Worm (Caenorhabditis elegans): Measurements from ENCODE around the gene glrx-5.
A peak's percentile ranks its signal among the peaks of the same experiment; 100 is the strongest.

glrx-5 gene

DNA sequence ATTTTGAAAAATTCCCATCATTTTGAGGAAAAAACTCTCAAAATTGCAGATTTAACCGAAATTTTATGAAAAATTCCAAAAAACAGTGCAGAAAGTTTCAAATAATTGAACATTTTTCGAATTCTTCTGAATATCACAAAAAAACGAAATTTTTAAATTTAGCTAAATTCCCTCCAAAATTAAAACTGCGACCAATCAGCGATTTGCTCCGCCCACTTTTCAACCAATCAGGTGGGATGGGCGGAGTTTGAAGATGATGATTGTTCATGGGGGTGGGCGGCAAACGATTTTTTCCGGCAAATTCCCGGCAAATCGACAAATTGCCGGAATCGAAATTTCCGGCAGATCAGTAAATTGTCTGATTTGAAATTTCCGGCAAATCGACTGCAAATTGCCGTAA is 39.4 kb downstream of the glrx-5 start:
- TF ChIP-seq ceh-9 (tag; optimal IDR thresholded peaks at IDR 0.05) = no peak
- no peak for TF ChIP-seq jun-1 (tag; optimal IDR thresholded peaks at IDR 0.05)
- no peak for TF ChIP-seq elt-2 (tag; optimal IDR thresholded peaks at IDR 0.05)
- peak; percentile 76 for TF ChIP-seq nfya-1 (tag; optimal IDR thresholded peaks at IDR 0.05; ENCODE audit: insufficient read depth)
- no peak for TF ChIP-seq nhr-76 (tag; optimal IDR thresholded peaks at IDR 0.05)

DNA sequence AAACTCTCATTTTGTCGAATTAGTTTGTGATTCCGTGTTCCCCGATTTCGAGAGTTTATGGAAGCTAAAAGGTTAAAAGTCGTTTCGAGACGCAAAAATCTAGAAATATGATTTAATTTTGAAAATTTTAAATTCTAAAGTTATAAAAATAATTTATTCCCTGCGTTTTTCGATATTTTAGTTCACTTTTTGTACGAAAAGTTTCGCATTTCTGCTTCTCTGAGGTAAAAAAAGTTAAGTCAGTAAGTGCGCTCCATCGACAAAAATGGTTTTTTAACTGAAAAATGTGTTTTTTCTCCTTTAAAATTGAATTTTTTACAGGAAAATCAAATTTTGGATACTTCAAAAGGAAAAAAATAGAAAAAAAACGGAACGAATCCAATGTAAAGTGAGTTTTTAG is 40.2 kb downstream of the glrx-5 start, which contains the start of gene zip-1:
Gene zip-1 (plus strand): TSS at position 301 of the 400 bp plus-strand sequence.
- no peak for TF ChIP-seq nhr-25 (tag; optimal IDR thresholded peaks at IDR 0.05)
- no peak for TF ChIP-seq fkh-2 (tag; optimal IDR thresholded peaks at IDR 0.05)
- no peak for TF ChIP-seq zag-1 (tag; optimal IDR thresholded peaks at IDR 0.05)
- no peak for TF ChIP-seq pha-4 (tag; optimal IDR thresholded peaks at IDR 0.05)
- TF ChIP-seq nhr-43 (tag; optimal IDR thresholded peaks at IDR 0.05; ENCODE audit: poor library complexity, severe bottlenecking) = no peak
- no peak for TF ChIP-seq lin-39 (tag; optimal IDR thresholded peaks at IDR 0.05)
- TF ChIP-seq elt-3 (tag; optimal IDR thresholded peaks at IDR 0.05) = no peak
- TF ChIP-seq ceh-16 (tag; optimal IDR thresholded peaks at IDR 0.05) = no peak
- no peak for TF ChIP-seq nfya-1 (tag; optimal IDR thresholded peaks at IDR 0.05; ENCODE audit: insufficient read depth)
- no peak for TF ChIP-seq ceh-28 (tag; optimal IDR thresholded peaks at IDR 0.05)
- TF ChIP-seq mml-1 (tag; optimal IDR thresholded peaks at IDR 0.05) = no peak
- TF ChIP-seq daf-12 (tag; optimal IDR thresholded peaks at IDR 0.05) = no peak
- TF ChIP-seq nhr-23 (tag; optimal IDR thresholded peaks at IDR 0.05) = no peak
- no peak for TF ChIP-seq egl-5 (tag; optimal IDR thresholded peaks at IDR 0.05)
- no peak for TF ChIP-seq hmg-11 (tag; optimal IDR thresholded peaks at IDR 0.05)
- no peak for TF ChIP-seq ama-1 (optimal IDR thresholded peaks at IDR 0.05)
- no peak for TF ChIP-seq unc-62 (GFP tag; optimal IDR thresholded peaks at IDR 0.05)
- no peak for TF ChIP-seq elt-1 (tag; optimal IDR thresholded peaks at IDR 0.05)

ce11 chrIII:12331300-12331699 is 42.4 kb downstream of the glrx-5 start:
- TF ChIP-seq nfya-1 (tag; optimal IDR thresholded peaks at IDR 0.05; ENCODE audit: insufficient read depth) (peak; percentile 97), unc-39 (tag; optimal IDR thresholded peaks at IDR 0.05) (no peak), nhr-77 (tag; optimal IDR thresholded peaks at IDR 0.05) (no peak), mml-1 (tag; optimal IDR thresholded peaks at IDR 0.05) (no peak), eor-1 (tag; optimal IDR thresholded peaks at IDR 0.05) (no peak)

DNA sequence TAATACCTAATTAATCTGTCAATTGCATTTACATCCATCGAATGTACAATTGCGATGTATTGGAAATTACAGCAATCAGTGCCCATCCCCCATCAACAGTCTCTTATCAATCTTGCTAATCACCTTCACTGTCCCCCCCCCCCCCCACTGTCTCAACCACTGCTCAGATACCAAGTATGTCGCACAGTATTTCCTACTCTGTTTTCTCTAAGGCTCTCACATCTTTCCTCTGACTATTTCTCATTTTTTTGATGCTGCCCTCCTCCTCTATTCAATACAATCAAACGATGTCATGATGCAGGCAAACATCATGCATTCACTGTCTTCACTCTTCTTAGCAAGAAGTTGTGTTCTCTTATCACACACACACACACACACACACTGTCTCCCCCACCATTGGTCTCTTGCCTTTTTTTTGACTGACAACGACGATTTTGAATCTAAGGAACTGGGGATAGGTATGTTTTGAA is 46.1 kb downstream of the glrx-5 start, which contains the start of the genes zip-12 and Y75B8A.63:
Gene zip-12 (plus strand): TSS at position 387 of the 470 bp plus-strand sequence.
Gene Y75B8A.63 (plus strand): TSS at position 420 of the 470 bp plus-strand sequence.
- TF ChIP-seq pha-4 (tag; optimal IDR thresholded peaks at IDR 0.05) = peak; percentile 21
- no peak for TF ChIP-seq lin-15B (tag; optimal IDR thresholded peaks at IDR 0.05)
- TF ChIP-seq pqm-1 (tag; optimal IDR thresholded peaks at IDR 0.05) = peak; percentile 55
- peak in 1 of 3 experiments; percentile 18 for TF ChIP-seq elt-3 (tag; optimal IDR thresholded peaks at IDR 0.05)
- peak; percentile 91 for TF ChIP-seq elt-2 (tag; optimal IDR thresholded peaks at IDR 0.05)
- TF ChIP-seq nfya-1 (tag; optimal IDR thresholded peaks at IDR 0.05; ENCODE audit: insufficient read depth) = peak; percentile 25
- TF ChIP-seq fkh-2 (tag; optimal IDR thresholded peaks at IDR 0.05) = no peak
- peak; percentile 1 for TF ChIP-seq jun-1 (tag; optimal IDR thresholded peaks at IDR 0.05)

ce11 chrIII:12325284-12325683 is 48.4 kb downstream of the glrx-5 start:
- peak; percentile 34 for TF ChIP-seq pha-4 (tag; optimal IDR thresholded peaks at IDR 0.05)
- peak; percentile 96 for TF ChIP-seq elt-2 (tag; optimal IDR thresholded peaks at IDR 0.05)
- TF ChIP-seq mml-1 (tag; optimal IDR thresholded peaks at IDR 0.05) = no peak
- TF ChIP-seq egl-5 (tag; optimal IDR thresholded peaks at IDR 0.05) = no peak
- no peak for TF ChIP-seq fkh-2 (tag; optimal IDR thresholded peaks at IDR 0.05)
- TF ChIP-seq jun-1 (tag; optimal IDR thresholded peaks at IDR 0.05) = peak; percentile 62
- TF ChIP-seq pqm-1 (tag; optimal IDR thresholded peaks at IDR 0.05) = peak; percentile 85
- TF ChIP-seq skn-1 (tag; optimal IDR thresholded peaks at IDR 0.05) = peak; percentile 39
- TF ChIP-seq nfya-1 (tag; optimal IDR thresholded peaks at IDR 0.05; ENCODE audit: insufficient read depth) = peak; percentile 36
- no peak for TF ChIP-seq nhr-76 (tag; optimal IDR thresholded peaks at IDR 0.05)

All from whole organism, L3 larva.